Fruit fly (Drosophila melanogaster) whole organism, pupa: Measurements from ENCODE around the gene Prx1.
A peak's percentile ranks its signal among the peaks of the same experiment; 100 is the strongest.

ENCODE experiments used
- CG10348 ChIP-seq: fragments of 200-800 bp; sonication (Bioruptor generic); IDR thresholded peaks from 2 replicates; pipeline ENCODE4 v1.3.6; 2022; ENCODE audit warnings: missing biosample characterization, missing genetic modification characterization
- CG12605 ChIP-seq: fragments of 200-800 bp; sonication (Bioruptor generic); IDR thresholded peaks from 2 replicates; pipeline ENCODE4 v1.3.6; 2022; ENCODE audit warnings: missing biosample characterization, missing genetic modification characterization
- CG13204 ChIP-seq: fragments of 200-800 bp; sonication (Bioruptor generic); optimal IDR thresholded peaks from 2 replicates; lab custom pipeline; 2018; ENCODE audit warnings: missing biosample characterization, mild to moderate bottlenecking, missing genetic modification characterization, moderate library complexity
- CG14655 ChIP-seq: fragments of 200-800 bp; sonication (Bioruptor generic); optimal IDR thresholded peaks from 3 replicates; lab custom pipeline; 2017; ENCODE audit warnings: mild to moderate bottlenecking, missing biosample characterization, missing genetic modification reagents, missing genetic modification characterization
- CG15710 ChIP-seq: fragments of 200-800 bp; sonication (Bioruptor generic); optimal IDR thresholded peaks from 2 replicates; lab custom pipeline; 2018; ENCODE audit warnings: missing biosample characterization, mild to moderate bottlenecking, missing genetic modification characterization, moderate library complexity
- CG17806 ChIP-seq: fragments of 200-800 bp; sonication (Bioruptor generic); optimal IDR thresholded peaks from 2 replicates; lab custom pipeline; 2018; ENCODE audit warnings: missing biosample characterization, mild to moderate bottlenecking, missing genetic modification characterization, moderate library complexity
- CG32121 ChIP-seq: fragments of 200-800 bp; sonication (Bioruptor generic); IDR thresholded peaks from 2 replicates; pipeline ENCODE4 v1.3.6; 2022; ENCODE audit warnings: missing biosample characterization, missing genetic modification characterization
- CG34367 ChIP-seq: fragments of 200-800 bp; sonication (Bioruptor generic); optimal IDR thresholded peaks from 2 replicates; lab custom pipeline; 2018; ENCODE audit warnings: missing biosample characterization, mild to moderate bottlenecking, missing genetic modification characterization
- CG4496 ChIP-seq: fragments of 200-800 bp; sonication (Bioruptor generic); IDR thresholded peaks from 3 replicates; pipeline ENCODE4 v1.3.6; 2022; ENCODE audit warnings: missing biosample characterization, missing genetic modification characterization
- CG8159 ChIP-seq: fragments of 200-800 bp; sonication (Bioruptor generic); optimal IDR thresholded peaks from 3 replicates; lab custom pipeline; 2018; ENCODE audit warnings: missing biosample characterization, mild to moderate bottlenecking, missing genetic modification characterization, moderate library complexity
- CG8301 ChIP-seq: fragments of 200-800 bp; sonication (Bioruptor generic); optimal IDR thresholded peaks from 2 replicates; lab custom pipeline; 2018; ENCODE audit warnings: missing biosample characterization, mild to moderate bottlenecking, missing genetic modification characterization
- CG9948 ChIP-seq: fragments of 200-800 bp; sonication (Bioruptor generic); optimal IDR thresholded peaks from 2 replicates; lab custom pipeline; 2018; ENCODE audit warnings: missing biosample characterization, mild to moderate bottlenecking, missing genetic modification characterization, moderate library complexity
- D1 ChIP-seq: fragments of 200-800 bp; sonication (Bioruptor generic); optimal IDR thresholded peaks from 2 replicates; lab custom pipeline; 2018; ENCODE audit warnings: missing biosample characterization, mild to moderate bottlenecking, missing genetic modification characterization, moderate library complexity
- EcR ChIP-seq: fragments of 200-800 bp; sonication (Bioruptor generic); optimal IDR thresholded peaks from 3 replicates; lab custom pipeline; 2019; ENCODE audit warnings: missing biosample characterization, missing genetic modification characterization, mild to moderate bottlenecking, moderate library complexity, missing genetic modification reagents
- Ets98B ChIP-seq: fragments of 200-800 bp; sonication (Bioruptor generic); IDR thresholded peaks from 2 replicates; pipeline ENCODE4 v1.3.6; 2022; ENCODE audit warnings: missing biosample characterization, missing genetic modification characterization
- Pif1A ChIP-seq: fragments of 200-800 bp; sonication (Bioruptor generic); optimal IDR thresholded peaks from 3 replicates; lab custom pipeline; 2016; ENCODE audit warnings: missing biosample characterization, missing genetic modification characterization
- Pif1B ChIP-seq: fragments of 200-800 bp; sonication (Bioruptor generic); optimal IDR thresholded peaks from 3 replicates; lab custom pipeline; 2016; ENCODE audit warnings: missing biosample characterization, missing genetic modification characterization
- Snoo ChIP-seq: fragments of 200-800 bp; sonication (Bioruptor generic); optimal IDR thresholded peaks from 3 replicates; lab custom pipeline; 2017; ENCODE audit warnings: missing biosample characterization, mild to moderate bottlenecking, missing genetic modification characterization, inconsistent platforms
- fd96Ca ChIP-seq: fragments of 200-800 bp; sonication (Bioruptor generic); IDR thresholded peaks from 3 replicates; pipeline ENCODE4 v1.3.6; 2022; ENCODE audit warnings: missing biosample characterization, missing genetic modification characterization
- gl ChIP-seq: fragments of 200-800 bp; sonication (Bioruptor generic); optimal IDR thresholded peaks from 2 replicates; lab custom pipeline; 2018; ENCODE audit warnings: missing biosample characterization, mild to moderate bottlenecking, missing genetic modification characterization
- rn ChIP-seq: fragments of 200-800 bp; sonication (Bioruptor generic); IDR thresholded peaks from 2 replicates; pipeline ENCODE4 v1.3.6; 2022; ENCODE audit warnings: missing biosample characterization, missing genetic modification characterization

The Prx1 gene

DNA sequence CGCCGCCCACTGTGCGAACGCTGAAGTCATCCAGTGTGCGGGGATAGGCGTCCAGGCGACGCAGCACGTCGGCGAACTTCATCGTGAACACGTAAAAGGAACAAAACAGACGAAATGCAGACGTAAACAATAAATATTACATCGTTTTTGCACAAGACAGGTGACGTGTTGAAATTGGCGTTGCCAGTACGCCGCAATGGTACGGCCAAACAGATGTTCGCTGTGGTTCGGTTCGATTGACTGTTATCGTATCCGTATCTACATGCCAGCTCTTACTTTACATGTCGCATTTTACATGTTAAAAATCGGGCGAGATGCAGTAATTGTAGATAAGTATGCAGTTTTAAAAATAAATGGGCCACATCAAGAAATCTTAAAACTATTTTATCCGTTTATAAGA lies 44.2 kb upstream of the Prx1 start, which contains the start of gene CG7011:
Gene CG7011 (minus strand): TSS at position 215 of the 400 bp plus-strand sequence.
- no peak for TF ChIP-seq fd96Ca
- TF ChIP-seq CG8301 (tag; lab: Kevin White, UChicago), result no peak
- no peak for TF ChIP-seq CG17806 (tag; lab: Kevin White, UChicago)
- no peak for TF ChIP-seq CG4496 (GFP tag; lab: Robert Waterston, UW)
- no peak for TF ChIP-seq CG14655 (GFP tag; lab: Kevin White, UChicago)

dm6 chr3L:15169010-15169409 lies 38.6 kb upstream of the Prx1 start:
- TF ChIP-seq Pif1B (GFP tag; lab: Kevin White, UChicago) (no peak), gl (tag; lab: Kevin White, UChicago) (no peak), rn (no peak), CG34367 (tag; lab: Kevin White, UChicago) (no peak), CG17806 (tag; lab: Kevin White, UChicago) (no peak), CG8301 (tag; lab: Kevin White, UChicago) (no peak), CG8159 (tag; lab: Kevin White, UChicago) (no peak), Pif1A (GFP tag; lab: Kevin White, UChicago) (no peak), CG13204 (no peak), D1 (no peak)

dm6 chr3L:15169795-15170194 lies 37.8 kb upstream of the Prx1 start:
- TF ChIP-seq CG15710 (tag; lab: Kevin White, UChicago) (no peak), CG9948 (tag; lab: Kevin White, UChicago) (no peak), CG8301 (tag; lab: Kevin White, UChicago) (no peak), CG12605 (no peak)

DNA sequence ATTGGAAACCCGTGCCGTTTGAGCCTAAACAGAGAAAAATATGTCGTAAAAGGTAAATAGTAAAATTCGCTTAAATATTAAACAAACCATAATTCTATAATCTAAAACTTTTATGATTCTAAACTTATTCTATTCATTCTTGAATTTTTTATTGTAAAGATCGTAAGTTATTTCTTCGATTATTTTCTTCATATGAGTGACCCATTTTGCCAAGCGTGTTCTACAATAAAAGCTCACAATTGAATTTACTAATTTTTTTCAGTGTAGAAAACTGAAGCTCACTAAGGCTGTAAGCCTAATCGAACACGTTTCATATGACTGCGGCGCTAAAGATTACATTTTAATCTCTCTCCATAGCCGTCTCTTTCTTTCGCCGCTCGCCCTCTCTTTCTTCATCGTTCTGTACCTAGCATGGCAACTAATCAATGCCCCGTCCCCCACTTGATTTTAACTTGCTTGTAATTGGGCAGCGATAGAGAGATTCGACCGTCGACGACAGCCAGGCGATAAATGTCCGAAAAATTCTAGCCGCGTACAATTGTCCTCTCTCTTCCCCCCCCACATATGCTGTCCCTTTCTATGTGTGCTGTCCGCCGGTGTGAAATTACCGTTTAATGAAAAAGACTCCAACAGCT lies 35.8 kb upstream of the Prx1 start:
- TF ChIP-seq CG17806 (tag; lab: Kevin White, UChicago) (peak; percentile 2), CG15710 (tag; lab: Kevin White, UChicago) (no peak), CG34367 (tag; lab: Kevin White, UChicago) (no peak), CG14655 (GFP tag; lab: Kevin White, UChicago) (peak; percentile 67), fd96Ca (0 out of 3 replicates have a peak, but pooled peaks have one; percentile 24), CG4496 (GFP tag; lab: Robert Waterston, UW) (no peak), rn (no peak), gl (tag; lab: Kevin White, UChicago) (no peak), CG8159 (tag; lab: Kevin White, UChicago) (peak; percentile 38), CG10348 (GFP tag; lab: Robert Waterston, UW) (no peak), CG8301 (tag; lab: Kevin White, UChicago) (peak; percentile 53), CG32121 (GFP tag; lab: Robert Waterston, UW) (no peak), Snoo (tag; lab: Kevin White, UChicago) (no peak), D1 (no peak), EcR (GFP tag; lab: Kevin White, UChicago) (no peak), CG9948 (tag; lab: Kevin White, UChicago) (no peak), CG13204 (no peak), Pif1A (GFP tag; lab: Kevin White, UChicago) (no peak), Pif1B (GFP tag; lab: Kevin White, UChicago) (no peak), Ets98B (no peak), CG12605 (peak; percentile 15; the same call in 1 of the 2 replicates)

DNA sequence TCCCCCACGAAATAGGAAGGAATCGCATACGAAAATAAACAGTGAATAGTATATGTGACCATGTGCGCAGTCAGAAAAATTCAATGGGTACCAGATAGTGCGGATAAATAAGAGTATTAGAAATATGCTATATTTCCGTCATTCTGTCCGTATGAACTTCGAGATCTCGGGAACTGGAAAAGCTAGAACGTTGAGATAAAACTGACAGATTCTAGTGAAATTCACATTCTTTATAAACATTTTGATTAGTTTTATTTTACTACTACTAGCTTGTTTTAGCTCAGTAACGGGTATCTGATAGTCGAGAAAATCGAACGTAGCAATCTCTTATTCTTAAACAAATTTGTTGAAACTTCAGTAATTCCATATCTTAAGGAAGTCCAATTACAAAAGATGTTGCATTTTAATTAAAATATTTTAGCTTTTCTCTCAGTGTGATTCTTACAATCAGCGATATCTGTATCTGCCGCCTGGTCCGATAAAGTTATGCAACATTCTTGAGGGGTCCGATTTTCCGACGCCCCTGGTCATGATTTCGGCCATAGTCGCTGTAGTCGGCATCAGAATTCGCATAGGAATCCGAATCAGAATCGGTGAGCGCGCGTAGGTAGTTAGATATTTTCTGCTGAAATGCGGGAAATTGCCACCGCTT lies 35.1 kb upstream of the Prx1 start:
- no peak for TF ChIP-seq Pif1B (GFP tag; lab: Kevin White, UChicago)
- TF ChIP-seq CG8301 (tag; lab: Kevin White, UChicago), result peak; percentile 17
- peak; percentile 44 for TF ChIP-seq CG14655 (GFP tag; lab: Kevin White, UChicago)

DNA sequence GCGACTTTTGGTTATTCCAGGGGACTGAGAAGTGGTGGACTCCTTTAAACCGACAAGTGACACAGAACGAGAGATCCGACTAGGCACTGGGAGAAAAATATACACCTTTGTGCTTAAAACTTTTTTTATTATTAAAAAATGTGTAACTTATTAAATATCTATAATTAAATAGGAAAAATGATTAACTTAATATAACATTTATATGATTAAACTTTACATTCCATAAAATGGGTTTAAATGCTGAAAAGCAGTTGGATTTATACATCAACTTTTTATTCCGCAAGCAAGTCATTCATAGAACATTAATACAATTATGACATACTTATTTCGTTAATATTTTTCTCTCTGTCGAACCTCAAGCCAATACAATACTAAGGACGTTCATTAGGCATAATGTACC lies 33.6 kb upstream of the Prx1 start:
- TF ChIP-seq fd96Ca (no peak), Pif1B (GFP tag; lab: Kevin White, UChicago) (no peak), Pif1A (GFP tag; lab: Kevin White, UChicago) (no peak), CG14655 (GFP tag; lab: Kevin White, UChicago) (peak; percentile 63), gl (tag; lab: Kevin White, UChicago) (peak; percentile 51), CG8301 (tag; lab: Kevin White, UChicago) (peak; percentile 46), CG8159 (tag; lab: Kevin White, UChicago) (peak; percentile 82), CG32121 (GFP tag; lab: Robert Waterston, UW) (no peak), CG9948 (tag; lab: Kevin White, UChicago) (peak; percentile 88), D1 (peak; percentile 80), CG4496 (GFP tag; lab: Robert Waterston, UW) (no peak), CG17806 (tag; lab: Kevin White, UChicago) (peak; percentile 89), CG13204 (peak; percentile 37), CG34367 (tag; lab: Kevin White, UChicago) (peak; percentile 81), CG12605 (no peak), CG15710 (tag; lab: Kevin White, UChicago) (peak; percentile 88), Snoo (tag; lab: Kevin White, UChicago) (peak; percentile 66), CG10348 (GFP tag; lab: Robert Waterston, UW) (no peak)
- TF ChIP-seq, all 21 proteins: peak for 11
